Worm (Caenorhabditis elegans) whole organism, L4 larva: ENCODE measurements around the gene prp-6.

Source experiments
- F37D6.2 ChIP-seq: sonication (generic microtip); optimal IDR thresholded peaks from 2 replicates; lab custom pipeline; 2016; ENCODE audit warnings: mild to moderate bottlenecking, missing genetic modification characterization, missing compliant biosample characterization
- F44E2.7 ChIP-seq: fragments of 200-800 bp; sonication (Bioruptor generic); IDR thresholded peaks from 2 replicates; pipeline ENCODE4 v2.1.2; 2022; ENCODE audit warnings: missing genetic modification characterization, missing compliant biosample characterization
- R02D3.7 ChIP-seq: fragments of 150-350 bp; sonication (generic microtip); optimal IDR thresholded peaks from 3 replicates; lab custom pipeline; 2014; ENCODE audit warnings: missing biosample characterization, missing genetic modification characterization
- Y48G9A.11 ChIP-seq: fragments of 200-800 bp; sonication (Bioruptor generic); IDR thresholded peaks from 2 replicates; pipeline ENCODE4 v1.3.6; 2022; ENCODE audit warnings: missing genetic modification reagents, missing genetic modification characterization, missing compliant biosample characterization
- aha-1 ChIP-seq: fragments of 150-350 bp; peaks from one replicate; lab custom pipeline; 2014; ENCODE audit warnings: missing biosample characterization, missing genetic modification characterization
- ama-1 ChIP-seq: fragments of 150-350 bp; optimal IDR thresholded peaks from 2 replicates; lab custom pipeline; 2014; ENCODE audit warnings: inconsistent platforms, mixed read lengths
- ceh-20 ChIP-seq: fragments of 200-800 bp; sonication (Bioruptor generic); IDR thresholded peaks from 2 replicates; pipeline ENCODE4 v1.3.6; 2022; ENCODE audit warnings: missing genetic modification reagents, missing genetic modification characterization, missing compliant biosample characterization
- ceh-82 ChIP-seq: sonication (generic microtip); optimal IDR thresholded peaks from 2 replicates; lab custom pipeline; 2017; ENCODE audit warnings: missing biosample characterization, missing genetic modification characterization
- ces-1 ChIP-seq: fragments of 150-350 bp; sonication (generic microtip); optimal IDR thresholded peaks from 4 replicates; lab custom pipeline; 2014; ENCODE audit warnings: missing biosample characterization, missing genetic modification reagents, missing genetic modification characterization
- ctbp-1 ChIP-seq: fragments of 200-800 bp; sonication (Bioruptor generic); IDR thresholded peaks from 2 replicates; pipeline ENCODE4 v1.3.6; 2022; ENCODE audit warnings: missing genetic modification reagents, missing genetic modification characterization, missing compliant biosample characterization
- daf-19 ChIP-seq: fragments of 200-800 bp; sonication (Bioruptor generic); conservative IDR thresholded peaks from 2 replicates; pipeline ENCODE4 v1.3.6; 2022; ENCODE audit warnings: missing genetic modification characterization, missing compliant biosample characterization
- daf-8 ChIP-seq: fragments of 200-800 bp; sonication (Bioruptor generic); IDR thresholded peaks from 2 replicates; pipeline ENCODE4 v1.3.6; 2022; ENCODE audit warnings: missing genetic modification characterization, missing compliant biosample characterization
- dpl-1 ChIP-seq: fragments of 150-350 bp; optimal IDR thresholded peaks from 2 replicates; lab custom pipeline; 2014; ENCODE audit warnings: missing biosample characterization, missing genetic modification reagents, missing genetic modification characterization
- dve-1 ChIP-seq: sonication (generic microtip); optimal IDR thresholded peaks from 2 replicates; lab custom pipeline; 2017; ENCODE audit warnings: antibody characterized with exemption, mild to moderate bottlenecking, missing genetic modification characterization, missing compliant biosample characterization; ENCODE audit not compliant: insufficient read depth
- fos-1 ChIP-seq: fragments of 150-350 bp; optimal IDR thresholded peaks from 2 replicates; lab custom pipeline; 2014; ENCODE audit warnings: missing biosample characterization, missing genetic modification characterization
- gei-8 ChIP-seq: fragments of 200-800 bp; sonication (Bioruptor generic); optimal IDR thresholded peaks from 2 replicates; lab custom pipeline; 2018; ENCODE audit warnings: mild to moderate bottlenecking, missing genetic modification characterization, missing compliant biosample characterization
- hlh-11 ChIP-seq: fragments of 200-800 bp; sonication (Bioruptor generic); optimal IDR thresholded peaks from 2 replicates; lab custom pipeline; 2018; ENCODE audit warnings: mild to moderate bottlenecking, missing genetic modification characterization, missing compliant biosample characterization
- hlh-30 ChIP-seq: sonication (generic microtip); optimal IDR thresholded peaks from 2 replicates; lab custom pipeline; 2017; ENCODE audit warnings: antibody characterized with exemption, mild to moderate bottlenecking, missing genetic modification characterization, missing compliant biosample characterization; ENCODE audit not compliant: insufficient read depth
- hmg-1.1 ChIP-seq: fragments of 200-800 bp; sonication (Bioruptor generic); IDR thresholded peaks from 2 replicates; pipeline ENCODE4 v1.3.6; 2022; ENCODE audit warnings: missing genetic modification reagents, missing genetic modification characterization, missing compliant biosample characterization
- lin-13 ChIP-seq: fragments of 150-350 bp; optimal IDR thresholded peaks from 2 replicates; lab custom pipeline; 2014; ENCODE audit warnings: missing biosample characterization, missing genetic modification reagents, missing genetic modification characterization
- lin-38 ChIP-seq: fragments of 200-800 bp; sonication (Bioruptor generic); IDR thresholded peaks from 2 replicates; pipeline ENCODE4 v1.3.6; 2022; ENCODE audit warnings: missing genetic modification reagents, missing genetic modification characterization, missing compliant biosample characterization
- lsy-2 ChIP-seq, 2 experiments: fragments of 150-350 bp in 1 of 2; sonication (generic microtip) in 1 of 2; optimal IDR thresholded peaks; 2 replicates each; lab custom pipeline; 2014 to 2017; ENCODE audit warnings: missing biosample characterization in 2 of 2, missing genetic modification characterization in 2 of 2
- mdt-29 ChIP-seq: fragments of 200-800 bp; sonication (Bioruptor generic); IDR thresholded peaks from 2 replicates; pipeline ENCODE4 v1.3.6; 2022; ENCODE audit warnings: missing genetic modification reagents, missing genetic modification characterization, missing compliant biosample characterization
- mep-1 ChIP-seq: fragments of 150-350 bp; sonication (generic microtip); optimal IDR thresholded peaks from 3 replicates; lab custom pipeline; 2014; ENCODE audit warnings: missing biosample characterization, missing genetic modification characterization
- mxl-3 ChIP-seq: fragments of 200-800 bp; sonication (Bioruptor generic); optimal IDR thresholded peaks from 2 replicates; lab custom pipeline; 2018; ENCODE audit warnings: mild to moderate bottlenecking, missing genetic modification characterization, missing compliant biosample characterization
- nhr-237 ChIP-seq: sonication (generic microtip); optimal IDR thresholded peaks from 2 replicates; lab custom pipeline; 2017; ENCODE audit warnings: missing biosample characterization, missing genetic modification characterization
- nhr-28 ChIP-seq: fragments of 150-350 bp; optimal IDR thresholded peaks from 2 replicates; lab custom pipeline; 2014; ENCODE audit warnings: missing biosample characterization, missing genetic modification characterization
- nhr-42 ChIP-seq: fragments of 200-800 bp; sonication (Bioruptor generic); IDR thresholded peaks from 2 replicates; pipeline ENCODE4 v1.3.6; 2022; ENCODE audit warnings: missing genetic modification characterization, missing compliant biosample characterization
- nhr-76 ChIP-seq: fragments of 150-350 bp; optimal IDR thresholded peaks from 2 replicates; lab custom pipeline; 2014; ENCODE audit warnings: missing biosample characterization, missing genetic modification characterization
- php-3 ChIP-seq: fragments of 200-800 bp; sonication (Bioruptor generic); IDR thresholded peaks from 2 replicates; pipeline ENCODE4 v1.3.6; 2022; ENCODE audit warnings: missing genetic modification reagents, missing genetic modification characterization, missing compliant biosample characterization
- pqm-1 ChIP-seq: sonication (generic microtip); optimal IDR thresholded peaks from 2 replicates; lab custom pipeline; 2017; ENCODE audit warnings: missing biosample characterization, missing genetic modification characterization
- sdz-12 ChIP-seq: fragments of 200-800 bp; sonication (Bioruptor generic); optimal IDR thresholded peaks from 2 replicates; lab custom pipeline; 2018; ENCODE audit warnings: mild to moderate bottlenecking, missing genetic modification characterization, missing compliant biosample characterization
- skn-1 ChIP-seq: fragments of 150-350 bp; optimal IDR thresholded peaks from 2 replicates; lab custom pipeline; 2014; ENCODE audit warnings: missing biosample characterization, missing genetic modification characterization
- unc-62 ChIP-seq, 3 experiments: fragments of 150-350 bp in 1 of 3; sonication (generic microtip); optimal IDR thresholded peaks in 2 of 3; peaks in 1 of 3; 1 replicate in 1 of 3; 2 replicates in 2 of 3; lab custom pipeline; 2014 to 2017; ENCODE audit warnings: missing biosample characterization in 3 of 3, missing genetic modification characterization in 3 of 3, missing genetic modification reagents in 3 of 3, missing genotype in 1 of 3
- zfp-3 ChIP-seq: fragments of 200-800 bp; sonication (Bioruptor generic); conservative IDR thresholded peaks from 2 replicates; pipeline ENCODE4 v1.3.6; 2022; ENCODE audit warnings: missing genetic modification reagents, missing genetic modification characterization, missing compliant biosample characterization
- zip-11 ChIP-seq: fragments of 200-800 bp; sonication (Bioruptor generic); IDR thresholded peaks from 2 replicates; pipeline ENCODE4 v1.3.6; 2022; ENCODE audit warnings: missing genetic modification characterization, missing compliant biosample characterization

prp-6 gene

ce11 chrV:18086174-18086661, 63.9 kb downstream of the prp-6 start, which contains the start of gene Y59A8B.12:
Y59A8B.12 (minus strand) TSS chrV:18086224.
- TF ChIP-seq daf-8 (GFP tag; lab: Robert Waterston, UW) = no peak
- no peak for TF ChIP-seq pqm-1 (tag; lab: Kevin White, UChicago)
- no peak for TF ChIP-seq nhr-42 (GFP tag; lab: Robert Waterston, UW)
- TF ChIP-seq ctbp-1 (GFP tag; lab: Robert Waterston, UW) = no peak
- no peak for TF ChIP-seq zfp-3
- no peak for TF ChIP-seq gei-8 (GFP tag; lab: Kevin White, UChicago)
- no peak for TF ChIP-seq ces-1 (GFP tag; lab: Kevin White, UChicago)
- TF ChIP-seq lsy-2 (tag; optimal IDR thresholded peaks at IDR 0.05; lab: Kevin White, UChicago) = no peak
- no peak for TF ChIP-seq F44E2.7 (GFP tag; lab: Robert Waterston, UW)
- no peak for TF ChIP-seq F37D6.2 (tag; lab: Kevin White, UChicago)
- TF ChIP-seq zip-11 = no peak
- TF ChIP-seq fos-1 (tag; lab: Kevin White, UChicago) = no peak
- no peak for TF ChIP-seq nhr-237 (tag; lab: Kevin White, UChicago)
- no peak for TF ChIP-seq R02D3.7 (tag; lab: Kevin White, UChicago)
- TF ChIP-seq ceh-82 = no peak
- TF ChIP-seq lin-13 (GFP tag; lab: Kevin White, UChicago) = no peak
- TF ChIP-seq mxl-3 (GFP tag; lab: Kevin White, UChicago) = no peak
- no peak for TF ChIP-seq daf-19 (GFP tag; lab: Robert Waterston, UW)
- TF ChIP-seq skn-1 (tag; lab: Kevin White, UChicago) = no peak
- TF ChIP-seq hlh-11 = no peak

ce11 chrV:18086783-18087182, 64.5 kb downstream of the prp-6 start, which contains the start of gene slr-2:
slr-2 (plus strand) TSS chrV:18087123.
- no peak for TF ChIP-seq nhr-237 (tag; lab: Kevin White, UChicago)
- no peak for TF ChIP-seq Y48G9A.11 (GFP tag; lab: Robert Waterston, UW)
- TF ChIP-seq nhr-28 = peak; percentile 44
- TF ChIP-seq mdt-29 = no peak
- peak in 1 of 2 experiments; percentile 53 for TF ChIP-seq lsy-2 (tag; optimal IDR thresholded peaks at IDR 0.05; lab: Kevin White, UChicago)
- no peak for TF ChIP-seq php-3 (GFP tag; lab: Robert Waterston, UW)
- TF ChIP-seq hlh-30 = peak; percentile 33
- no peak for TF ChIP-seq dve-1
- no peak for TF ChIP-seq ctbp-1 (GFP tag; lab: Robert Waterston, UW)
- no peak for TF ChIP-seq sdz-12 (GFP tag; lab: Kevin White, UChicago)
- peak; percentile 95 for TF ChIP-seq dpl-1 (GFP tag; lab: Kevin White, UChicago)
- no peak for TF ChIP-seq lin-13 (GFP tag; lab: Kevin White, UChicago)
- peak; percentile 96 for TF ChIP-seq lin-38 (GFP tag; lab: Robert Waterston, UW)
- no peak for TF ChIP-seq ama-1 (lab: Kevin White, UChicago)
- peak in 1 of 2 experiments; percentile 1 for TF ChIP-seq unc-62 (GFP tag; optimal IDR thresholded peaks at IDR 0.05 in 1 of 2; lab: Kevin White, UChicago)
- no peak for TF ChIP-seq unc-62 (tag; optimal IDR thresholded peaks at IDR 0.05; lab: Kevin White, UChicago)
- peak; percentile 51; the same call in 1 of the 2 replicates for TF ChIP-seq hmg-1.1 (GFP tag; lab: Robert Waterston, UW)
- no peak for TF ChIP-seq ceh-20
- TF ChIP-seq mep-1 (tag; lab: Kevin White, UChicago) = peak; percentile 45
- TF ChIP-seq nhr-76 = no peak

- peak; percentile 20 for TF ChIP-seq aha-1 (tag; lab: Kevin White, UChicago)
- no peak for TF ChIP-seq mxl-3 (GFP tag; lab: Kevin White, UChicago)
Observed at ce11 chrV:18091216-18091615, 68.9 kb downstream of the prp-6 start.
